Worm (Caenorhabditis elegans) whole organism, L1 larva: Measurements from ENCODE around the gene twk-11.

ENCODE experiments used
- aly-2 ChIP-seq: fragments of 150-350 bp; optimal IDR thresholded peaks from 2 replicates; lab custom pipeline; 2014; ENCODE audit warnings: missing biosample characterization, missing genetic modification characterization
- ama-1 ChIP-seq: fragments of 150-350 bp; optimal IDR thresholded peaks from 2 replicates; lab custom pipeline; 2014
- efl-1 ChIP-seq, 4 experiments: fragments of 150-350 bp; optimal IDR thresholded peaks in 3 of 4; peaks in 1 of 4; 1 replicate in 1 of 4; 2 replicates in 3 of 4; lab custom pipeline; 2014; ENCODE audit warnings: missing biosample characterization in 2 of 4, missing genetic modification characterization in 2 of 4, missing genetic modification reagents in 2 of 4
- efl-3 ChIP-seq: fragments of 200-800 bp; sonication (Bioruptor generic); optimal IDR thresholded peaks from 2 replicates; lab custom pipeline; 2018; ENCODE audit warnings: mild to moderate bottlenecking, missing genetic modification characterization, missing compliant biosample characterization
- lsy-2 ChIP-seq, 2 experiments: fragments of 150-350 bp; optimal IDR thresholded peaks; 2 replicates each; lab custom pipeline; 2014; ENCODE audit warnings: missing biosample characterization in 2 of 2, missing genetic modification characterization in 2 of 2
- nhr-28 ChIP-seq: fragments of 150-350 bp; optimal IDR thresholded peaks from 2 replicates; lab custom pipeline; 2014; ENCODE audit warnings: missing biosample characterization, missing genetic modification characterization
- nhr-76 ChIP-seq: sonication (generic microtip); optimal IDR thresholded peaks from 2 replicates; lab custom pipeline; 2017; ENCODE audit warnings: missing biosample characterization, missing genetic modification characterization
- nhr-90 ChIP-seq: sonication (generic microtip); optimal IDR thresholded peaks from 2 replicates; lab custom pipeline; 2016; ENCODE audit warnings: mild to moderate bottlenecking, missing genetic modification characterization, missing compliant biosample characterization; ENCODE audit not compliant: poor library complexity
- pax-3 ChIP-seq: fragments of 200-800 bp; sonication (Bioruptor generic); optimal IDR thresholded peaks from 2 replicates; lab custom pipeline; 2018; ENCODE audit warnings: mild to moderate bottlenecking, missing genetic modification characterization, moderate library complexity, missing compliant biosample characterization
- unc-62 ChIP-seq: fragments of 150-350 bp; optimal IDR thresholded peaks from 2 replicates; lab custom pipeline; 2014; ENCODE audit warnings: missing biosample characterization, missing genetic modification reagents, missing genetic modification characterization

- no peak for TF ChIP-seq lsy-2 (tag; optimal IDR thresholded peaks at IDR 0.05; lab: Kevin White, UChicago)
- TF ChIP-seq unc-62 (GFP tag; lab: Kevin White, UChicago): no peak
- no peak for TF ChIP-seq efl-3 (GFP tag; lab: Kevin White, UChicago)
- no peak for TF ChIP-seq nhr-76 (tag; lab: Kevin White, UChicago)
- TF ChIP-seq nhr-90 (tag; lab: Kevin White, UChicago): no peak
- no peak for TF ChIP-seq pax-3 (tag; lab: Kevin White, UChicago)
- TF ChIP-seq efl-1 (optimal IDR thresholded peaks at IDR 0.05; lab: Kevin White, UChicago): no peak
- TF ChIP-seq efl-1 (GFP tag; optimal IDR thresholded peaks at IDR 0.05 in 1 of 2; lab: Kevin White, UChicago): no peak
- TF ChIP-seq ama-1 (lab: Kevin White, UChicago): no peak
- no peak for TF ChIP-seq nhr-28 (tag; lab: Kevin White, UChicago)
- TF ChIP-seq aly-2 (tag; lab: Kevin White, UChicago): no peak
Observed at ce11 chrV:7017059-7017458, 19.3 kb downstream of the twk-11 start, which contains the start of gene srsx-32.
